Fruit fly (Drosophila melanogaster): ENCODE data around the gene sturkopf.

sturkopf gene

dm6 chr3L:1298509-1298908 lies 14.7 kb downstream of the sturkopf start, which contains the start of gene scf (continued):
- TF ChIP-seq Myb (GFP tag; optimal IDR thresholded peaks at IDR 0.05) = peak; percentile 20
- TF ChIP-seq da (GFP tag; optimal IDR thresholded peaks at IDR 0.05) = no peak
- no peak for TF ChIP-seq CG6689 (GFP tag; IDR thresholded peaks at IDR 0.05)
- peak; percentile 71 for TF ChIP-seq trem (tag; optimal IDR thresholded peaks at IDR 0.05)
- no peak for TF ChIP-seq esg (GFP tag; conservative IDR thresholded peaks at IDR 0.05)
- no peak for TF ChIP-seq nerfin-1 (tag; optimal IDR thresholded peaks at IDR 0.05)
- no peak for TF ChIP-seq slou (GFP tag; optimal IDR thresholded peaks at IDR 0.05)
- TF ChIP-seq cwo (GFP tag; optimal IDR thresholded peaks at IDR 0.05) = no peak
- TF ChIP-seq zen (tag; optimal IDR thresholded peaks at IDR 0.05) = no peak
- TF ChIP-seq stwl (tag; optimal IDR thresholded peaks at IDR 0.05) = peak; percentile 36
- TF ChIP-seq CG3163 (GFP tag; optimal IDR thresholded peaks at IDR 0.05) = peak; percentile 37
- TF ChIP-seq zfh1 (GFP tag; IDR thresholded peaks at IDR 0.05) = no peak
- TF ChIP-seq unc-4 (GFP tag; IDR thresholded peaks at IDR 0.05; ENCODE audit: partially characterized antibody) = peak; percentile 42; the same call in 1 of the 2 replicates
- no peak for TF ChIP-seq CG2120 (GFP tag; optimal IDR thresholded peaks at IDR 0.05)
- TF ChIP-seq tgo (GFP tag; IDR thresholded peaks at IDR 0.05) = no peak
- no peak for TF ChIP-seq CG5245 (GFP tag; optimal IDR thresholded peaks at IDR 0.05)
- TF ChIP-seq Atf6 (GFP tag; IDR thresholded peaks at IDR 0.05) = 0 out of 2 replicates have a peak, but pooled peaks have one; percentile 24
- 0 out of 2 replicates have a peak, but pooled peaks have one; percentile 7 for TF ChIP-seq bowl (GFP tag; IDR thresholded peaks at IDR 0.05)
- no peak for TF ChIP-seq C15 (GFP tag; IDR thresholded peaks at IDR 0.05)
- TF ChIP-seq inv (GFP tag; IDR thresholded peaks at IDR 0.05; ENCODE audit: partially characterized antibody) = no peak; the same call in 1 of the 2 replicates
- peak; percentile 63; the same call in 1 of the 2 replicates for TF ChIP-seq chm (GFP tag; IDR thresholded peaks at IDR 0.05)
- peak; percentile 59 for TF ChIP-seq Rfx (GFP tag; IDR thresholded peaks at IDR 0.05)

dm6 chr3L:1295693-1296092 lies 17.5 kb downstream of the sturkopf start, which contains the start of gene Rabex-5:
Rabex-5 (plus strand) TSS chr3L:1295913.
- TF ChIP-seq CG7357 (GFP tag; IDR thresholded peaks at IDR 0.05) (no peak), sisA (GFP tag; IDR thresholded peaks at IDR 0.05) (0 out of 2 replicates have a peak, but pooled peaks have one; percentile 13), CG10209 (GFP tag; optimal IDR thresholded peaks at IDR 0.05) (peak; percentile 2), CG9609 (GFP tag; optimal IDR thresholded peaks at IDR 0.05) (no peak), CG31441 (GFP tag; IDR thresholded peaks at IDR 0.05) (no peak), Dfd (GFP tag; optimal IDR thresholded peaks at IDR 0.05) (no peak), kay (GFP tag; optimal IDR thresholded peaks at IDR 0.05) (no peak), CG18764 (GFP tag; optimal IDR thresholded peaks at IDR 0.05) (peak; percentile 25), CG9876 (GFP tag; optimal IDR thresholded peaks at IDR 0.05) (peak; percentile 17), ato (GFP tag; IDR thresholded peaks at IDR 0.05; ENCODE audit: partially characterized antibody) (peak; percentile 68), sr (GFP tag; IDR thresholded peaks at IDR 0.05) (no peak), CG12104 (GFP tag; optimal IDR thresholded peaks at IDR 0.05) (no peak), sd (tag; optimal IDR thresholded peaks at IDR 0.05) (no peak), CG15696 (tag; optimal IDR thresholded peaks at IDR 0.05) (no peak), CG4282 (GFP tag; optimal IDR thresholded peaks at IDR 0.05) (peak; percentile 20), gsb (GFP tag; IDR thresholded peaks at IDR 0.05) (no peak), CG5180 (GFP tag; optimal IDR thresholded peaks at IDR 0.05) (no peak), CG8281 (tag; optimal IDR thresholded peaks at IDR 0.05) (no peak), Hr39 (optimal IDR thresholded peaks at IDR 0.05) (no peak), HLH3B (GFP tag; IDR thresholded peaks at IDR 0.05) (0 out of 2 replicates have a peak, but pooled peaks have one; percentile 22), Mrtf (GFP tag; IDR thresholded peaks at IDR 0.05) (no peak), Pdp1 (GFP tag; optimal IDR thresholded peaks at IDR 0.05) (peak in 1 of 2 experiments; percentile 24), CG8359 (GFP tag; optimal IDR thresholded peaks at IDR 0.05; ENCODE audit: borderline replicate concordance) (no peak), cato (GFP tag; optimal IDR thresholded peaks at IDR 0.05; ENCODE audit: borderline replicate concordance) (no peak), Dp (GFP tag; optimal IDR thresholded peaks at IDR 0.05) (peak; percentile 67), CG2712 (tag; optimal IDR thresholded peaks at IDR 0.05) (peak; percentile 39), twi (tag; optimal IDR thresholded peaks at IDR 0.05) (peak; percentile 36), CG33557 (GFP tag; optimal IDR thresholded peaks at IDR 0.05) (no peak), pzg (GFP tag; optimal IDR thresholded peaks at IDR 0.05) (peak; percentile 88), CG11085 (GFP tag; IDR thresholded peaks at IDR 0.05) (no peak)

Data from whole organism, embryonic.